Worm (Caenorhabditis elegans) whole organism, L2 larva: ENCODE measurements around the gene oma-2.

Source experiments
- C34F6.9 ChIP-seq: fragments of 150-350 bp; optimal IDR thresholded peaks from 2 replicates; lab custom pipeline; 2014; ENCODE audit warnings: missing biosample characterization, missing genetic modification characterization
- F13H6.1 ChIP-seq: sonication (generic microtip); optimal IDR thresholded peaks from 2 replicates; lab custom pipeline; 2016; ENCODE audit warnings: missing genetic modification characterization, missing compliant biosample characterization
- ZK546.5 ChIP-seq: sonication (generic microtip); optimal IDR thresholded peaks from 2 replicates; lab custom pipeline; 2017; ENCODE audit warnings: missing biosample characterization, missing genetic modification characterization
- alr-1 ChIP-seq: fragments of 150-350 bp; optimal IDR thresholded peaks from 2 replicates; lab custom pipeline; 2014; ENCODE audit warnings: missing biosample characterization, missing genetic modification characterization
- aly-2 ChIP-seq: fragments of 150-350 bp; optimal IDR thresholded peaks from 2 replicates; lab custom pipeline; 2014; ENCODE audit warnings: missing biosample characterization, missing genetic modification characterization
- blmp-1 ChIP-seq: sonication (generic microtip); optimal IDR thresholded peaks from 2 replicates; lab custom pipeline; 2017; ENCODE audit warnings: missing genetic modification characterization, mild to moderate bottlenecking, missing compliant biosample characterization, antibody characterized with exemption, moderate library complexity; ENCODE audit not compliant: insufficient read depth
- ceh-82 ChIP-seq: fragments of 150-350 bp; optimal IDR thresholded peaks from 2 replicates; lab custom pipeline; 2014; ENCODE audit warnings: missing biosample characterization, missing genetic modification characterization
- crh-2 ChIP-seq: sonication (generic microtip); optimal IDR thresholded peaks from 2 replicates; lab custom pipeline; 2017; ENCODE audit warnings: missing biosample characterization, missing genetic modification characterization
- egl-27 ChIP-seq: sonication (generic microtip); optimal IDR thresholded peaks from 3 replicates; lab custom pipeline; 2017; ENCODE audit warnings: missing biosample characterization, missing genetic modification reagents, missing genetic modification characterization
- elt-1 ChIP-seq: fragments of 150-350 bp; optimal IDR thresholded peaks from 2 replicates; lab custom pipeline; 2014; ENCODE audit warnings: missing biosample characterization, missing genetic modification characterization
- elt-3 ChIP-seq: sonication (generic microtip); optimal IDR thresholded peaks from 2 replicates; lab custom pipeline; 2017; ENCODE audit warnings: missing biosample characterization, missing genetic modification characterization
- fos-1 ChIP-seq: fragments of 150-350 bp; optimal IDR thresholded peaks from 2 replicates; lab custom pipeline; 2014; ENCODE audit warnings: missing biosample characterization, missing genetic modification characterization
- gmeb-1 ChIP-seq: fragments of 150-350 bp; optimal IDR thresholded peaks from 2 replicates; lab custom pipeline; 2014; ENCODE audit warnings: missing biosample characterization, missing genetic modification characterization
- mab-5 ChIP-seq: fragments of 150-350 bp; optimal IDR thresholded peaks from 2 replicates; lab custom pipeline; 2014; ENCODE audit warnings: missing biosample characterization, missing genetic modification characterization
- mbf-1 ChIP-seq: sonication (generic microtip); optimal IDR thresholded peaks from 2 replicates; lab custom pipeline; 2017; ENCODE audit warnings: missing biosample characterization, missing genetic modification characterization
- nhr-11 ChIP-seq: fragments of 150-350 bp; optimal IDR thresholded peaks from 2 replicates; lab custom pipeline; 2014; ENCODE audit warnings: missing biosample characterization, missing genetic modification characterization
- nhr-129 ChIP-seq: fragments of 150-350 bp; optimal IDR thresholded peaks from 2 replicates; lab custom pipeline; 2014; ENCODE audit warnings: missing biosample characterization, missing genetic modification characterization
- nhr-21 ChIP-seq: fragments of 150-350 bp; optimal IDR thresholded peaks from 2 replicates; lab custom pipeline; 2014; ENCODE audit warnings: missing biosample characterization, missing genetic modification characterization
- nhr-23 ChIP-seq: fragments of 150-350 bp; optimal IDR thresholded peaks from 2 replicates; lab custom pipeline; 2014; ENCODE audit warnings: missing biosample characterization, missing genetic modification reagents, missing genetic modification characterization
- nhr-237 ChIP-seq: fragments of 150-350 bp; optimal IDR thresholded peaks from 2 replicates; lab custom pipeline; 2014; ENCODE audit warnings: missing biosample characterization, missing genetic modification characterization
- nhr-25 ChIP-seq: fragments of 150-350 bp; sonication (generic microtip); optimal IDR thresholded peaks from 3 replicates; lab custom pipeline; 2014; ENCODE audit warnings: missing biosample characterization, missing genetic modification characterization
- nhr-6 ChIP-seq: fragments of 150-350 bp; optimal IDR thresholded peaks from 2 replicates; lab custom pipeline; 2014; ENCODE audit warnings: missing biosample characterization, missing genetic modification characterization
- sem-4 ChIP-seq: fragments of 150-350 bp; optimal IDR thresholded peaks from 2 replicates; lab custom pipeline; 2014; ENCODE audit warnings: missing biosample characterization, missing genetic modification reagents, missing genetic modification characterization
- skn-1 ChIP-seq: sonication (generic microtip); optimal IDR thresholded peaks from 2 replicates; lab custom pipeline; 2017; ENCODE audit warnings: missing biosample characterization, missing genetic modification characterization
- sma-3 ChIP-seq: sonication (generic microtip); optimal IDR thresholded peaks from 2 replicates; lab custom pipeline; 2016; ENCODE audit warnings: missing genetic modification reagents, missing genetic modification characterization, missing compliant biosample characterization
- sma-9 ChIP-seq, 2 experiments: fragments of 150-350 bp in 1 of 2; sonication (generic microtip) in 1 of 2; optimal IDR thresholded peaks; 2 replicates each; lab custom pipeline; 2014 to 2016; ENCODE audit warnings: missing genetic modification characterization in 2 of 2, mild to moderate bottlenecking in 1 of 2, missing biosample characterization in 1 of 2, missing compliant biosample characterization in 1 of 2, missing genetic modification reagents in 1 of 2, moderate library complexity in 1 of 2
- snpc-4 ChIP-seq: fragments of 150-350 bp; optimal IDR thresholded peaks from 2 replicates; lab custom pipeline; 2014; ENCODE audit warnings: missing biosample characterization, missing genetic modification characterization
- unc-62 ChIP-seq: fragments of 150-350 bp; optimal IDR thresholded peaks from 2 replicates; lab custom pipeline; 2014; ENCODE audit warnings: missing biosample characterization, missing genetic modification reagents, missing genetic modification characterization
- zag-1 ChIP-seq: fragments of 150-350 bp; optimal IDR thresholded peaks from 2 replicates; lab custom pipeline; 2014; ENCODE audit warnings: missing biosample characterization, missing genetic modification characterization
- ztf-1 ChIP-seq: fragments of 200-800 bp; sonication (Bioruptor generic); conservative IDR thresholded peaks from 2 replicates; pipeline ENCODE4 v1.3.6; 2022; ENCODE audit warnings: missing genetic modification characterization, missing compliant biosample characterization
- ztf-4 ChIP-seq: fragments of 150-350 bp; optimal IDR thresholded peaks from 2 replicates; lab custom pipeline; 2014; ENCODE audit warnings: missing biosample characterization, missing genetic modification characterization

Gene oma-2

ce11 chrV:8069637-8070036 is 40.4 kb downstream of the oma-2 start, which contains the start of gene str-143:
str-143 (minus strand) TSS chrV:8069737.
- TF ChIP-seq zag-1 (tag; lab: Kevin White, UChicago) (no peak), aly-2 (tag; lab: Kevin White, UChicago) (no peak), sem-4 (tag; lab: Kevin White, UChicago) (no peak), nhr-25 (no peak), ZK546.5 (tag; lab: Kevin White, UChicago) (no peak), egl-27 (no peak), ceh-82 (tag; lab: Kevin White, UChicago) (no peak), nhr-6 (tag; lab: Kevin White, UChicago) (no peak), F13H6.1 (tag; lab: Kevin White, UChicago) (no peak), ztf-4 (tag; lab: Kevin White, UChicago) (no peak), sma-3 (GFP tag; lab: Kevin White, UChicago) (no peak)

- no peak for TF ChIP-seq mbf-1
- no peak for TF ChIP-seq nhr-237 (tag; lab: Kevin White, UChicago)
- TF ChIP-seq unc-62 (GFP tag; lab: Kevin White, UChicago) = no peak
- no peak for TF ChIP-seq nhr-11 (tag; lab: Kevin White, UChicago)
- no peak for TF ChIP-seq nhr-21 (tag; lab: Kevin White, UChicago)
- no peak for TF ChIP-seq sem-4 (tag; lab: Kevin White, UChicago)
- no peak for TF ChIP-seq zag-1 (tag; lab: Kevin White, UChicago)
- TF ChIP-seq elt-1 (tag; lab: Kevin White, UChicago) = no peak
- no peak for TF ChIP-seq ceh-82 (tag; lab: Kevin White, UChicago)
- TF ChIP-seq ztf-1 (GFP tag; lab: Robert Waterston, UW) = no peak
- no peak for TF ChIP-seq F13H6.1 (tag; lab: Kevin White, UChicago)
- no peak for TF ChIP-seq alr-1
- no peak for TF ChIP-seq ztf-4 (tag; lab: Kevin White, UChicago)
- no peak for TF ChIP-seq blmp-1
Measured at ce11 chrV:8072047-8072446, 42.8 kb downstream of the oma-2 start, which contains the start of gene str-144. str-144 (minus strand) TSS chrV:8072147.

- TF ChIP-seq sma-9 (GFP tag; optimal IDR thresholded peaks at IDR 0.05; lab: Kevin White, UChicago) (peak; percentile 85), sma-9 (tag; optimal IDR thresholded peaks at IDR 0.05; lab: Kevin White, UChicago) (no peak), sma-3 (GFP tag; lab: Kevin White, UChicago) (peak; percentile 14), blmp-1 (peak; percentile 71), fos-1 (tag; lab: Kevin White, UChicago) (peak; percentile 30), skn-1 (no peak), nhr-21 (tag; lab: Kevin White, UChicago) (peak; percentile 48)
Measured at ce11 chrV:8073162-8073561, 43.9 kb downstream of the oma-2 start.

ce11 chrV:8075712-8076111 is 46.5 kb downstream of the oma-2 start, which contains the start of gene catp-3:
catp-3 (plus strand) TSS chrV:8076012.
- TF ChIP-seq ztf-4 (tag; lab: Kevin White, UChicago) = no peak
- TF ChIP-seq nhr-23 (tag; lab: Kevin White, UChicago) = no peak
- no peak for TF ChIP-seq elt-3
- TF ChIP-seq gmeb-1 (tag; lab: Kevin White, UChicago) = no peak
- no peak for TF ChIP-seq sma-3 (GFP tag; lab: Kevin White, UChicago)
- no peak for TF ChIP-seq alr-1
- no peak for TF ChIP-seq unc-62 (GFP tag; lab: Kevin White, UChicago)
- TF ChIP-seq nhr-6 (tag; lab: Kevin White, UChicago) = no peak
- TF ChIP-seq mab-5 (tag; lab: Kevin White, UChicago) = no peak
- TF ChIP-seq nhr-21 (tag; lab: Kevin White, UChicago) = no peak
- TF ChIP-seq crh-2 (tag; lab: Kevin White, UChicago) = no peak
- TF ChIP-seq nhr-11 (tag; lab: Kevin White, UChicago) = no peak
- TF ChIP-seq sma-9 (GFP tag; optimal IDR thresholded peaks at IDR 0.05; lab: Kevin White, UChicago) = no peak
- TF ChIP-seq sma-9 (tag; optimal IDR thresholded peaks at IDR 0.05; lab: Kevin White, UChicago) = no peak
- TF ChIP-seq nhr-129 (tag; lab: Kevin White, UChicago) = no peak
- no peak for TF ChIP-seq elt-1 (tag; lab: Kevin White, UChicago)
- TF ChIP-seq C34F6.9 = no peak
- TF ChIP-seq mbf-1 = no peak
- no peak for TF ChIP-seq snpc-4 (tag; lab: Kevin White, UChicago)
- TF ChIP-seq nhr-25 = no peak

ce11 chrV:8079813-8080212 is 50.6 kb downstream of the oma-2 start:
- TF ChIP-seq aly-2 (tag; lab: Kevin White, UChicago) (no peak), nhr-25 (peak; percentile 71), sma-3 (GFP tag; lab: Kevin White, UChicago) (peak; percentile 5), blmp-1 (peak; percentile 51), sma-9 (GFP tag; optimal IDR thresholded peaks at IDR 0.05; lab: Kevin White, UChicago) (peak; percentile 77), sma-9 (tag; optimal IDR thresholded peaks at IDR 0.05; lab: Kevin White, UChicago) (no peak), egl-27 (peak; percentile 17)
